Fruit fly (Drosophila melanogaster): Measurements from ENCODE around the gene mamo.

- TF ChIP-seq pan (optimal IDR thresholded peaks at IDR 0.05) (no peak), psq (optimal IDR thresholded peaks at IDR 0.05) (no peak)
These were observed 25.5 kb downstream of the mamo start for dm6 chrX:13964822-13965221.
